Worm (Caenorhabditis elegans) whole organism, mixed stage, embryonic: Measurements from ENCODE around the gene srh-181.

Experiments
- blmp-1 ChIP-seq: fragments of 150-350 bp; optimal IDR thresholded peaks from 2 replicates; lab custom pipeline; 2014; ENCODE audit warnings: missing biosample characterization, missing genetic modification characterization
- ces-1 ChIP-seq: fragments of 150-350 bp; optimal IDR thresholded peaks from 2 replicates; lab custom pipeline; 2014; ENCODE audit warnings: missing biosample characterization, missing genetic modification reagents, missing genetic modification characterization
- elt-1 ChIP-seq: sonication (generic microtip); optimal IDR thresholded peaks from 2 replicates; lab custom pipeline; 2017; ENCODE audit warnings: missing genetic modification characterization, mild to moderate bottlenecking, missing compliant biosample characterization, antibody characterized with exemption, moderate library complexity, borderline replicate concordance; ENCODE audit not compliant: insufficient read depth
- flh-1 ChIP-seq: fragments of 200-800 bp; sonication (Bioruptor generic); optimal IDR thresholded peaks from 2 replicates; lab custom pipeline; 2018; ENCODE audit warnings: mild to moderate bottlenecking, missing genetic modification characterization, moderate library complexity, missing compliant biosample characterization
- hlh-1 ChIP-seq: fragments of 150-350 bp; optimal IDR thresholded peaks from 2 replicates; lab custom pipeline; 2014; ENCODE audit warnings: missing biosample characterization, missing genetic modification reagents, missing genetic modification characterization
- mab-5 ChIP-seq: fragments of 150-350 bp; optimal IDR thresholded peaks from 2 replicates; lab custom pipeline; 2014; ENCODE audit warnings: missing biosample characterization, missing genetic modification characterization
- nhr-12 ChIP-seq: fragments of 150-350 bp; optimal IDR thresholded peaks from 2 replicates; lab custom pipeline; 2014; ENCODE audit warnings: missing biosample characterization, missing genetic modification characterization
- nhr-28 ChIP-seq: fragments of 150-350 bp; optimal IDR thresholded peaks from 2 replicates; lab custom pipeline; 2014; ENCODE audit warnings: missing biosample characterization, missing genetic modification characterization
- snpc-4 ChIP-seq: fragments of 150-350 bp; optimal IDR thresholded peaks from 2 replicates; lab custom pipeline; 2014; ENCODE audit warnings: missing biosample characterization, missing genetic modification characterization
- unc-39 ChIP-seq: fragments of 150-350 bp; optimal IDR thresholded peaks from 2 replicates; lab custom pipeline; 2014; ENCODE audit warnings: missing biosample characterization, missing genetic modification characterization
- ztf-11 ChIP-seq: fragments of 150-350 bp; optimal IDR thresholded peaks from 2 replicates; lab custom pipeline; 2014; ENCODE audit warnings: missing biosample characterization, missing genetic modification characterization

DNA sequence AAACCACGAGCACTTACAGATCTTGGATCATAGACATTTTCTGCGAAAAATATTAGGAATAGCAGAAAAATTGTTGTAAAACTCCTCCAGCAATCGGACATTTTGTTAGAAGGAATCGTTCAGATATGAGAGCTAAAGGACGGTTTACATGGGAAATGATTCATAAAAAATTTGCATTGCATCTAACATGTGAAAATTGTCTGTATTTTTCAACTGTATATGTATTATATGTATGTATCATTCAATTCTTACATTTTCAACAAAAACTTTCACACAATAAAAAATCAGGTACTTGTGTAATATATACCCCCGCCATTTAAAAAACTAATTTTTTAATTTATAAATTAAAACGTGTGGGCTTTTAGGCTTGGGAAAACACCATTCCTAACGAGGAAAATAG is 6.2 kb upstream of the srh-181 start, which contains the start of gene ZK228.13:
- TF ChIP-seq elt-1 (no peak), nhr-12 (tag; lab: Kevin White, UChicago) (no peak), unc-39 (tag; lab: Kevin White, UChicago) (no peak), hlh-1 (no peak), mab-5 (tag; lab: Kevin White, UChicago) (no peak), ces-1 (GFP tag; lab: Kevin White, UChicago) (no peak), blmp-1 (tag; lab: Kevin White, UChicago) (no peak), ztf-11 (no peak), snpc-4 (no peak), flh-1 (GFP tag; lab: Kevin White, UChicago) (no peak), nhr-28 (tag; lab: Kevin White, UChicago) (no peak)
